Fruit fly (Drosophila melanogaster) whole organism, embryonic: ENCODE measurements around the gene Helz.
A peak's percentile ranks its signal among the peaks of the same experiment; 100 is the strongest.

Experiments
- Ada2b ChIP-seq: fragments of 200-800 bp; sonication (Bioruptor generic); IDR thresholded peaks from 2 replicates; pipeline ENCODE4 v1.3.6; 2022; ENCODE audit warnings: missing biosample characterization, missing genetic modification characterization
- Atf-2 ChIP-seq: fragments of 200-800 bp; sonication (Bioruptor generic); optimal IDR thresholded peaks from 2 replicates; lab custom pipeline; 2016; ENCODE audit warnings: missing biosample characterization, missing genetic modification characterization
- Atf3 ChIP-seq: fragments of 200-800 bp; sonication (Bioruptor generic); optimal IDR thresholded peaks from 3 replicates; lab custom pipeline; 2016; ENCODE audit warnings: missing biosample characterization, missing genetic modification characterization
- B-H2 ChIP-seq: fragments of 200-800 bp; sonication (Bioruptor generic); optimal IDR thresholded peaks from 2 replicates; lab custom pipeline; 2018; ENCODE audit warnings: missing biosample characterization, mild to moderate bottlenecking, missing genetic modification characterization
- CG10462 ChIP-seq: fragments of 200-800 bp; sonication (Bioruptor generic); optimal IDR thresholded peaks from 2 replicates; lab custom pipeline; 2016; ENCODE audit warnings: missing biosample characterization, missing genetic modification characterization
- CG12219 ChIP-seq: fragments of 200-800 bp; sonication (Bioruptor generic); optimal IDR thresholded peaks from 3 replicates; lab custom pipeline; 2018; ENCODE audit warnings: missing biosample characterization, mild to moderate bottlenecking, missing genetic modification characterization
- CG13287 ChIP-seq: fragments of 200-800 bp; sonication (Bioruptor generic); IDR thresholded peaks from 2 replicates; pipeline ENCODE4 v1.3.6; 2022; ENCODE audit warnings: missing biosample characterization, missing genetic modification characterization; ENCODE audit not compliant: partially characterized antibody
- CG13775 ChIP-seq: fragments of 200-800 bp; sonication (Bioruptor generic); optimal IDR thresholded peaks from 3 replicates; lab custom pipeline; 2017; ENCODE audit warnings: missing biosample characterization, mild to moderate bottlenecking, missing genetic modification characterization
- CG17829 ChIP-seq: fragments of 200-800 bp; optimal IDR thresholded peaks from 2 replicates; lab custom pipeline; 2019; ENCODE audit warnings: missing biosample characterization, mild to moderate bottlenecking, missing genetic modification characterization, moderate library complexity
- CG17912 ChIP-seq: fragments of 200-800 bp; sonication (Bioruptor generic); optimal IDR thresholded peaks from 2 replicates; lab custom pipeline; 2018; ENCODE audit warnings: missing biosample characterization, mild to moderate bottlenecking, missing genetic modification characterization
- CG18599 ChIP-seq: fragments of 200-800 bp; sonication (Bioruptor generic); optimal IDR thresholded peaks from 3 replicates; lab custom pipeline; 2017; ENCODE audit warnings: missing biosample characterization, missing genetic modification characterization, mild to moderate bottlenecking, moderate library complexity, missing genetic modification reagents
- CG2120 ChIP-seq: fragments of 200-800 bp; sonication (Bioruptor generic); optimal IDR thresholded peaks from 3 replicates; lab custom pipeline; 2016; ENCODE audit warnings: missing biosample characterization, missing genetic modification characterization
- CG30403 ChIP-seq: fragments of 200-800 bp; sonication (Bioruptor generic); optimal IDR thresholded peaks from 3 replicates; lab custom pipeline; 2016; ENCODE audit warnings: missing biosample characterization, missing genetic modification characterization
- CG31388 ChIP-seq: fragments of 200-800 bp; sonication (Bioruptor generic); optimal IDR thresholded peaks from 2 replicates; lab custom pipeline; 2016; ENCODE audit warnings: missing biosample characterization, missing genetic modification characterization
- CG31441 ChIP-seq: fragments of 200-800 bp; sonication (Bioruptor generic); IDR thresholded peaks from 2 replicates; pipeline ENCODE4 v1.3.6; 2022; ENCODE audit warnings: missing biosample characterization, missing genetic modification characterization
- CG4328 ChIP-seq: fragments of 200-800 bp; sonication (Bioruptor generic); optimal IDR thresholded peaks from 3 replicates; lab custom pipeline; 2017; ENCODE audit warnings: missing biosample characterization, missing genetic modification reagents, missing genetic modification characterization
- CG4617 ChIP-seq: fragments of 200-800 bp; sonication (Bioruptor generic); optimal IDR thresholded peaks from 3 replicates; lab custom pipeline; 2016; ENCODE audit warnings: missing biosample characterization, missing genetic modification characterization, borderline replicate concordance
- CG5953 ChIP-seq: fragments of 200-800 bp; sonication (Bioruptor generic); IDR thresholded peaks from 2 replicates; pipeline ENCODE4 v1.3.6; 2022; ENCODE audit warnings: missing biosample characterization, missing genetic modification characterization
- CG9817 ChIP-seq: fragments of 200-800 bp; sonication (Bioruptor generic); optimal IDR thresholded peaks from 2 replicates; lab custom pipeline; 2018; ENCODE audit warnings: missing biosample characterization, mild to moderate bottlenecking, missing genetic modification characterization, moderate library complexity
- CG9932 ChIP-seq: fragments of 200-800 bp; sonication (Bioruptor generic); IDR thresholded peaks from 2 replicates; pipeline ENCODE4 v1.3.6; 2022; ENCODE audit warnings: missing biosample characterization, missing genetic modification characterization
- Camta ChIP-seq: fragments of 200-800 bp; sonication (Bioruptor generic); optimal IDR thresholded peaks from 2 replicates; lab custom pipeline; 2016; ENCODE audit warnings: missing biosample characterization, missing genetic modification characterization
- CoRest ChIP-seq: fragments of 200-800 bp; sonication (Bioruptor generic); optimal IDR thresholded peaks from 3 replicates; lab custom pipeline; 2018; ENCODE audit warnings: missing biosample characterization, mild to moderate bottlenecking, missing genetic modification characterization, moderate library complexity
- Hand ChIP-seq: fragments of 200-800 bp; sonication (Bioruptor generic); optimal IDR thresholded peaks from 2 replicates; lab custom pipeline; 2017; ENCODE audit warnings: mild to moderate bottlenecking, missing biosample characterization, missing genetic modification reagents, missing genetic modification characterization
- Lpt ChIP-seq: fragments of >200 bp; optimal IDR thresholded peaks from 2 replicates; lab custom pipeline; 2018; ENCODE audit warnings: missing biosample characterization, missing genetic modification characterization
- MBD-R2 ChIP-seq: fragments of 200-800 bp; sonication (Bioruptor generic); IDR thresholded peaks from 2 replicates; pipeline ENCODE4 v1.3.6; 2022; ENCODE audit warnings: missing biosample characterization, missing genetic modification characterization
- PHDP ChIP-seq: fragments of 200-800 bp; sonication (Bioruptor generic); optimal IDR thresholded peaks from 3 replicates; lab custom pipeline; 2018; ENCODE audit warnings: missing biosample characterization, mild to moderate bottlenecking, missing genetic modification characterization, moderate library complexity
- Ssrp ChIP-seq: fragments of 200-800 bp; sonication (Bioruptor generic); optimal IDR thresholded peaks from 2 replicates; lab custom pipeline; 2018; ENCODE audit warnings: missing biosample characterization, mild to moderate bottlenecking, missing genetic modification characterization, moderate library complexity
- bsh ChIP-seq, 2 experiments: fragments of 200-800 bp; sonication (Bioruptor generic); optimal IDR thresholded peaks; 2 replicates each; lab custom pipeline; 2017 to 2018; ENCODE audit warnings: mild to moderate bottlenecking in 2 of 2, missing biosample characterization in 2 of 2, missing genetic modification characterization in 2 of 2, moderate library complexity in 1 of 2
- chif ChIP-seq, 2 experiments: fragments of 200-800 bp; sonication (Bioruptor generic); optimal IDR thresholded peaks; 3 replicates each; lab custom pipeline; 2016; ENCODE audit warnings: missing biosample characterization in 2 of 2, missing genetic modification characterization in 2 of 2
- da ChIP-seq: fragments of 200-800 bp; sonication (Bioruptor generic); optimal IDR thresholded peaks from 2 replicates; lab custom pipeline; 2016; ENCODE audit warnings: missing biosample characterization, missing genetic modification characterization
- en ChIP-seq: fragments of 200-800 bp; sonication (Bioruptor generic); optimal IDR thresholded peaks from 2 replicates; lab custom pipeline; 2016; ENCODE audit warnings: missing biosample characterization, missing genetic modification characterization
- grn ChIP-seq: fragments of 200-800 bp; sonication (Bioruptor generic); optimal IDR thresholded peaks from 3 replicates; lab custom pipeline; 2017; ENCODE audit warnings: missing biosample characterization, missing genetic modification characterization
- gro ChIP-seq: fragments of 200-800 bp; sonication (Bioruptor generic); optimal IDR thresholded peaks from 2 replicates; lab custom pipeline; 2016; ENCODE audit warnings: missing biosample characterization, missing genetic modification characterization
- gsb ChIP-seq: fragments of 200-800 bp; sonication (Bioruptor generic); IDR thresholded peaks from 2 replicates; pipeline ENCODE4 v1.3.6; 2022; ENCODE audit warnings: missing biosample characterization, missing genetic modification characterization
- hkb ChIP-seq, 2 experiments: fragments of 200-800 bp in 1 of 2; fragments of >200 bp in 1 of 2; sonication (Bioruptor generic) in 1 of 2; IDR thresholded peaks in 1 of 2; optimal IDR thresholded peaks in 1 of 2; 2 replicates each; pipeline versions ENCODE4 v1.3.6 to Lab custom; 2017 to 2022; ENCODE audit warnings: missing biosample characterization in 1 of 2, missing genetic modification characterization in 1 of 2
- jigr1 ChIP-seq: fragments of 200-800 bp; sonication (Bioruptor generic); IDR thresholded peaks from 3 replicates; pipeline ENCODE4 v1.3.6; 2022; ENCODE audit warnings: missing biosample characterization, missing genetic modification characterization
- lola ChIP-seq, 3 experiments: fragments of >200 bp in 2 of 3; fragments of 200-800 bp in 1 of 3; sonication (Bioruptor generic) in 1 of 3; optimal IDR thresholded peaks; 2 replicates each; lab custom pipeline; 2017 to 2019; ENCODE audit warnings: missing biosample characterization in 3 of 3, missing genetic modification characterization in 3 of 3, mild to moderate bottlenecking in 1 of 3, moderate library complexity in 1 of 3
- nau ChIP-seq: fragments of 200-800 bp; sonication (Bioruptor generic); optimal IDR thresholded peaks from 3 replicates; lab custom pipeline; 2017; ENCODE audit warnings: missing biosample characterization, mild to moderate bottlenecking, missing genetic modification characterization, missing genetic modification reagents
- onecut ChIP-seq: fragments of 200-800 bp; sonication (Bioruptor generic); IDR thresholded peaks from 2 replicates; pipeline ENCODE4 v1.3.6; 2022; ENCODE audit warnings: missing biosample characterization, missing genetic modification characterization
- pfk ChIP-seq: fragments of 200-800 bp; sonication (Bioruptor generic); optimal IDR thresholded peaks from 2 replicates; lab custom pipeline; 2018; ENCODE audit warnings: missing biosample characterization, mild to moderate bottlenecking, missing genetic modification characterization, moderate library complexity
- schlank ChIP-seq: fragments of 200-800 bp; sonication (Bioruptor generic); optimal IDR thresholded peaks from 2 replicates; lab custom pipeline; 2018; ENCODE audit warnings: missing biosample characterization, mild to moderate bottlenecking, missing genetic modification characterization
- sna ChIP-seq: fragments of 200-800 bp; sonication (Bioruptor generic); IDR thresholded peaks from 2 replicates; pipeline ENCODE4 v1.3.6; 2022; ENCODE audit warnings: missing biosample characterization, missing genetic modification characterization; ENCODE audit not compliant: partially characterized antibody
- sob ChIP-seq: fragments of 200-800 bp; sonication (Bioruptor generic); IDR thresholded peaks from 2 replicates; pipeline ENCODE4 v1.3.6; 2022; ENCODE audit warnings: missing biosample characterization, missing genetic modification characterization
- tin ChIP-seq: fragments of 200-800 bp; sonication (Bioruptor generic); optimal IDR thresholded peaks from 3 replicates; lab custom pipeline; 2016; ENCODE audit warnings: missing biosample characterization, missing genetic modification characterization
- tna ChIP-seq: fragments of 200-800 bp; sonication (Bioruptor generic); IDR thresholded peaks from 2 replicates; pipeline ENCODE4 v1.3.6; 2022; ENCODE audit warnings: missing biosample characterization, missing genetic modification characterization; ENCODE audit not compliant: partially characterized antibody
- unc-4 ChIP-seq: fragments of 200-800 bp; sonication (Bioruptor generic); IDR thresholded peaks from 2 replicates; pipeline ENCODE4 v1.3.6; 2022; ENCODE audit warnings: missing biosample characterization, missing genetic modification characterization; ENCODE audit not compliant: partially characterized antibody
- zf30C ChIP-seq: fragments of 200-800 bp; sonication (Bioruptor generic); optimal IDR thresholded peaks from 3 replicates; lab custom pipeline; 2018; ENCODE audit warnings: missing biosample characterization, mild to moderate bottlenecking, missing genetic modification characterization

Helz gene

DNA sequence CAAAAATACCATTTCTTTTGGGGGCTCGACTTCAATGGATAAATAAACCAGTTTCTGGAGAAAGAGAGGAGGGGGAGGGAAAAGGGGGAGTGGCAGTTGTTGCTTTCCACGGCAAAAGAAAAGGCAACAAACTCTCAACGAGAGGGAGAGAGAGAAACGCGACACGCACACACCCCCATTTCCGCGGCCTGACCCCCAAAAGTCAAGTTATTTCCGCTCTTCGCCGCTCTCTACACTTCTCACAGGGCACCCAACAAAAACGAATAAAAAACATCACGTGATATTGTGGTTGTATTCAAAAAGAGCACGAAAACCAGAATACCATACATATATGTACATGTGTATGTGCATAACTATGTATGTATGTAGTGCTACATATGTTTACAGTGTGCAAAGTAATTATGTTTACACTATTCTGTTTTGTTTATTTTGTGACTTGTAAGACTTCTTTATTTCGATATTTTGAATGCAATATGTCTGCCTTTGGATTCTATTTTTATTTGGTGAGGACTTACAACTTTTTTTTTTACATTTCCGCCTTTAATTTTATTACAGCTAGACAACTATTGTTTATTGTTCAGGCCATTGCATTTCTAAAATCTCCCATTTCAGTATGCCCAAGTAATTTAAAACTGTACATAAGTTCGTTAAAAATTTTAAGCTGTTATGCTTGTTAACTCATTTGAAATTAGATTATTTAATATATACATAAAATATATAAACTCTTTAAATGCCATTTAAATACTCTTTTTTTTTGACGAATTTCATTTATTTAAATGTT lies 8.5 kb upstream of the Helz start (continued):
- TF ChIP-seq unc-4 (GFP tag; lab: Robert Waterston, UW) = peak; percentile 56
- peak; percentile 47; the same call in 1 of the 2 replicates for TF ChIP-seq CG13287 (GFP tag; lab: Robert Waterston, UW)
- TF ChIP-seq lola (GFP tag; optimal IDR thresholded peaks at IDR 0.05; lab: Kevin White, UChicago) = peak in 1 of 3 experiments; percentile 67
- peak; percentile 58 for TF ChIP-seq CG2120
- 0 out of 2 replicates have a peak, but pooled peaks have one; percentile 13 for TF ChIP-seq CG9932
- TF ChIP-seq CG12219 = peak; percentile 65
- TF ChIP-seq CG17912 (GFP tag; lab: Kevin White, UChicago) = no peak
- TF ChIP-seq CG31388 (GFP tag; lab: Kevin White, UChicago) = peak; percentile 14
- peak; percentile 80 for TF ChIP-seq Ssrp (tag; lab: Kevin White, UChicago)
- peak; percentile 52 for TF ChIP-seq Ada2b
- peak; percentile 39 for TF ChIP-seq da (GFP tag; lab: Kevin White, UChicago)
- TF ChIP-seq tin (GFP tag; lab: Kevin White, UChicago) = peak; percentile 50
- peak; percentile 87 for TF ChIP-seq CoRest (tag; lab: Kevin White, UChicago)
- TF ChIP-seq gsb (GFP tag; lab: Robert Waterston, UW) = no peak
- peak; percentile 2 for TF ChIP-seq CG4617 (GFP tag; lab: Kevin White, UChicago)
- no peak for TF ChIP-seq Hand (GFP tag; lab: Kevin White, UChicago)
- TF ChIP-seq schlank (tag; lab: Kevin White, UChicago) = peak; percentile 8
- TF ChIP-seq CG13775 = peak; percentile 75
- TF ChIP-seq PHDP (tag; lab: Kevin White, UChicago) = peak; percentile 63
- peak; percentile 53 for TF ChIP-seq CG18599
- TF ChIP-seq B-H2 (GFP tag; lab: Kevin White, UChicago) = peak; percentile 67
- TF ChIP-seq grn (GFP tag; lab: Kevin White, UChicago) = no peak
- peak; percentile 21 for TF ChIP-seq CG10462 (GFP tag; lab: Kevin White, UChicago)
- TF ChIP-seq CG9817 (tag; lab: Kevin White, UChicago) = peak; percentile 20
- TF ChIP-seq MBD-R2 (GFP tag; lab: Robert Waterston, UW) = no peak; the same call in 1 of the 2 replicates
- peak; percentile 69 for TF ChIP-seq pfk (GFP tag; lab: Kevin White, UChicago)
- peak; percentile 28 for TF ChIP-seq Atf3 (GFP tag; lab: Kevin White, UChicago)
- peak; percentile 36 for TF ChIP-seq zf30C (GFP tag; lab: Kevin White, UChicago)
- peak; percentile 64 for TF ChIP-seq gro (GFP tag; lab: Kevin White, UChicago)
- peak; percentile 68 for TF ChIP-seq CG30403 (GFP tag; lab: Kevin White, UChicago)
- TF ChIP-seq CG17829 = peak; percentile 92
- TF ChIP-seq Atf-2 = peak; percentile 65
- TF ChIP-seq tna (GFP tag; lab: Robert Waterston, UW) = no peak
- peak; percentile 50 for TF ChIP-seq Camta (GFP tag; lab: Kevin White, UChicago)
- no peak for TF ChIP-seq jigr1 (GFP tag; lab: Robert Waterston, UW)
- peak; percentile 82 for TF ChIP-seq CG31441
- no peak for TF ChIP-seq CG5953
- TF ChIP-seq chif (GFP tag; optimal IDR thresholded peaks at IDR 0.05; lab: Kevin White, UChicago) = peak; percentile 26 to 63
- TF ChIP-seq sob = peak; percentile 38; the same call in 1 of the 2 replicates
- peak; percentile 81 for TF ChIP-seq CG4328 (GFP tag; lab: Kevin White, UChicago)
- TF ChIP-seq hkb (optimal IDR thresholded peaks at IDR 0.05; lab: Kevin White, UChicago) = no peak
- peak; percentile 51; the same call in 1 of the 2 replicates for TF ChIP-seq hkb (GFP tag; IDR thresholded peaks at IDR 0.05; lab: Robert Waterston, UW)
- TF ChIP-seq bsh (GFP tag; optimal IDR thresholded peaks at IDR 0.05; lab: Kevin White, UChicago) = peak; percentile 61 to 62
- no peak for TF ChIP-seq Lpt (GFP tag; lab: Kevin White, UChicago)
- peak; percentile 61 for TF ChIP-seq nau (GFP tag; lab: Kevin White, UChicago)
- peak; percentile 49; the same call in 1 of the 2 replicates for TF ChIP-seq onecut (GFP tag; lab: Robert Waterston, UW)
- peak; percentile 51; the same call in 1 of the 2 replicates for TF ChIP-seq sna
- TF ChIP-seq en (GFP tag; lab: Kevin White, UChicago) = peak; percentile 53
